Worm (Caenorhabditis elegans) whole organism, L4 larva: ENCODE data around the gene msp-76.

ENCODE experiments used
- F49E8.2 ChIP-seq: sonication (generic microtip); optimal IDR thresholded peaks from 2 replicates; lab custom pipeline; 2016; ENCODE audit warnings: missing compliant biosample characterization, mild to moderate bottlenecking, missing genetic modification characterization, borderline replicate concordance
- T26A8.4 ChIP-seq: fragments of 200-800 bp; sonication (Bioruptor generic); IDR thresholded peaks from 2 replicates; pipeline ENCODE4 v1.3.6; 2022; ENCODE audit warnings: missing genetic modification characterization, missing compliant biosample characterization
- Y105C5A.15 ChIP-seq: fragments of 200-800 bp; sonication (Bioruptor generic); IDR thresholded peaks from 2 replicates; pipeline ENCODE4 v1.3.6; 2022; ENCODE audit warnings: missing genetic modification characterization, missing compliant biosample characterization
- ZK337.2 ChIP-seq: fragments of 200-800 bp; sonication (Bioruptor generic); IDR thresholded peaks from 2 replicates; pipeline ENCODE4 v1.3.6; 2022; ENCODE audit warnings: missing genetic modification reagents, missing genetic modification characterization, missing compliant biosample characterization
- aha-1 ChIP-seq: fragments of 150-350 bp; peaks from one replicate; lab custom pipeline; 2014; ENCODE audit warnings: missing biosample characterization, missing genetic modification characterization
- ceh-82 ChIP-seq: sonication (generic microtip); optimal IDR thresholded peaks from 2 replicates; lab custom pipeline; 2017; ENCODE audit warnings: missing biosample characterization, missing genetic modification characterization
- cey-2 ChIP-seq: sonication (generic microtip); optimal IDR thresholded peaks from 3 replicates; lab custom pipeline; 2017; ENCODE audit warnings: missing genetic modification characterization, mild to moderate bottlenecking, missing compliant biosample characterization, antibody characterized with exemption, borderline replicate concordance; ENCODE audit not compliant: insufficient read depth
- daf-19 ChIP-seq: fragments of 200-800 bp; sonication (Bioruptor generic); conservative IDR thresholded peaks from 2 replicates; pipeline ENCODE4 v1.3.6; 2022; ENCODE audit warnings: missing genetic modification characterization, missing compliant biosample characterization
- dmd-6 ChIP-seq: fragments of 200-800 bp; sonication (Bioruptor generic); IDR thresholded peaks from 2 replicates; pipeline ENCODE4 v1.3.6; 2022; ENCODE audit warnings: missing genetic modification reagents, missing genetic modification characterization, missing compliant biosample characterization
- dmd-9 ChIP-seq: fragments of 200-800 bp; sonication (Bioruptor generic); IDR thresholded peaks from 2 replicates; pipeline ENCODE4 v1.3.6; 2022; ENCODE audit warnings: missing genetic modification reagents, missing genetic modification characterization, missing compliant biosample characterization
- dpl-1 ChIP-seq: fragments of 150-350 bp; optimal IDR thresholded peaks from 2 replicates; lab custom pipeline; 2014; ENCODE audit warnings: missing biosample characterization, missing genetic modification reagents, missing genetic modification characterization
- fkh-10 ChIP-seq: fragments of 150-350 bp; optimal IDR thresholded peaks from 2 replicates; lab custom pipeline; 2014; ENCODE audit warnings: missing biosample characterization, missing genetic modification reagents, missing genetic modification characterization
- fos-1 ChIP-seq: fragments of 150-350 bp; optimal IDR thresholded peaks from 2 replicates; lab custom pipeline; 2014; ENCODE audit warnings: missing biosample characterization, missing genetic modification characterization
- gei-8 ChIP-seq: fragments of 200-800 bp; sonication (Bioruptor generic); optimal IDR thresholded peaks from 2 replicates; lab custom pipeline; 2018; ENCODE audit warnings: mild to moderate bottlenecking, missing genetic modification characterization, missing compliant biosample characterization
- hlh-30 ChIP-seq: sonication (generic microtip); optimal IDR thresholded peaks from 2 replicates; lab custom pipeline; 2017; ENCODE audit warnings: antibody characterized with exemption, mild to moderate bottlenecking, missing genetic modification characterization, missing compliant biosample characterization; ENCODE audit not compliant: insufficient read depth
- hmg-1.1 ChIP-seq: fragments of 200-800 bp; sonication (Bioruptor generic); IDR thresholded peaks from 2 replicates; pipeline ENCODE4 v1.3.6; 2022; ENCODE audit warnings: missing genetic modification reagents, missing genetic modification characterization, missing compliant biosample characterization
- lin-29 ChIP-seq: fragments of 200-800 bp; sonication (Bioruptor generic); IDR thresholded peaks from 2 replicates; pipeline ENCODE4 v1.3.6; 2022; ENCODE audit warnings: missing genetic modification reagents, missing genetic modification characterization, missing compliant biosample characterization
- lin-38 ChIP-seq: fragments of 200-800 bp; sonication (Bioruptor generic); IDR thresholded peaks from 2 replicates; pipeline ENCODE4 v1.3.6; 2022; ENCODE audit warnings: missing genetic modification reagents, missing genetic modification characterization, missing compliant biosample characterization
- lsy-2 ChIP-seq, 2 experiments: fragments of 150-350 bp in 1 of 2; sonication (generic microtip) in 1 of 2; optimal IDR thresholded peaks; 2 replicates each; lab custom pipeline; 2014 to 2017; ENCODE audit warnings: missing biosample characterization in 2 of 2, missing genetic modification characterization in 2 of 2
- madf-5 ChIP-seq, 2 experiments: fragments of 200-800 bp; sonication (Bioruptor generic); IDR thresholded peaks; 2 replicates each; pipeline ENCODE4 v1.3.6; 2022; ENCODE audit warnings: missing compliant biosample characterization in 2 of 2, missing genetic modification characterization in 2 of 2
- madf-9 ChIP-seq: fragments of 200-800 bp; sonication (Bioruptor generic); conservative IDR thresholded peaks from 2 replicates; pipeline ENCODE4 v1.3.6; 2022; ENCODE audit warnings: missing genetic modification reagents, missing genetic modification characterization, missing compliant biosample characterization
- mdt-29 ChIP-seq: fragments of 200-800 bp; sonication (Bioruptor generic); IDR thresholded peaks from 2 replicates; pipeline ENCODE4 v1.3.6; 2022; ENCODE audit warnings: missing genetic modification reagents, missing genetic modification characterization, missing compliant biosample characterization
- mxl-2 ChIP-seq: fragments of 200-800 bp; sonication (Bioruptor generic); conservative IDR thresholded peaks from 2 replicates; pipeline ENCODE4 v1.3.6; 2022; ENCODE audit warnings: missing genetic modification reagents, missing genetic modification characterization, missing compliant biosample characterization
- mxl-3 ChIP-seq: fragments of 200-800 bp; sonication (Bioruptor generic); optimal IDR thresholded peaks from 2 replicates; lab custom pipeline; 2018; ENCODE audit warnings: mild to moderate bottlenecking, missing genetic modification characterization, missing compliant biosample characterization
- nhr-10 ChIP-seq: fragments of 150-350 bp; optimal IDR thresholded peaks from 2 replicates; lab custom pipeline; 2014; ENCODE audit warnings: missing biosample characterization, missing genetic modification characterization
- nhr-102 ChIP-seq: sonication (generic microtip); optimal IDR thresholded peaks from 2 replicates; lab custom pipeline; 2016; ENCODE audit warnings: mild to moderate bottlenecking, missing genetic modification characterization, moderate library complexity, missing compliant biosample characterization
- nhr-28 ChIP-seq: fragments of 150-350 bp; optimal IDR thresholded peaks from 2 replicates; lab custom pipeline; 2014; ENCODE audit warnings: missing biosample characterization, missing genetic modification characterization
- saeg-2 ChIP-seq: fragments of 200-800 bp; sonication (Bioruptor generic); IDR thresholded peaks from 2 replicates; pipeline ENCODE4 v1.3.6; 2022; ENCODE audit warnings: missing genetic modification reagents, missing genetic modification characterization, missing compliant biosample characterization
- unc-130 ChIP-seq: sonication (generic microtip); optimal IDR thresholded peaks from 2 replicates; lab custom pipeline; 2016; ENCODE audit warnings: missing genetic modification reagents, missing genetic modification characterization, missing compliant biosample characterization
- unc-62 ChIP-seq, 3 experiments: fragments of 150-350 bp in 1 of 3; sonication (generic microtip); optimal IDR thresholded peaks in 2 of 3; peaks in 1 of 3; 1 replicate in 1 of 3; 2 replicates in 2 of 3; lab custom pipeline; 2014 to 2017; ENCODE audit warnings: missing biosample characterization in 3 of 3, missing genetic modification characterization in 3 of 3, missing genetic modification reagents in 3 of 3, missing genotype in 1 of 3
- zag-1 ChIP-seq: fragments of 150-350 bp; optimal IDR thresholded peaks from 2 replicates; lab custom pipeline; 2014; ENCODE audit warnings: missing biosample characterization, missing genetic modification characterization
- zip-2 ChIP-seq: fragments of 150-350 bp; optimal IDR thresholded peaks from 2 replicates; lab custom pipeline; 2014; ENCODE audit warnings: missing biosample characterization, missing genetic modification characterization
- ztf-11 ChIP-seq: fragments of 150-350 bp; optimal IDR thresholded peaks from 2 replicates; lab custom pipeline; 2014; ENCODE audit warnings: missing biosample characterization, missing genetic modification characterization

The msp-76 gene

DNA sequence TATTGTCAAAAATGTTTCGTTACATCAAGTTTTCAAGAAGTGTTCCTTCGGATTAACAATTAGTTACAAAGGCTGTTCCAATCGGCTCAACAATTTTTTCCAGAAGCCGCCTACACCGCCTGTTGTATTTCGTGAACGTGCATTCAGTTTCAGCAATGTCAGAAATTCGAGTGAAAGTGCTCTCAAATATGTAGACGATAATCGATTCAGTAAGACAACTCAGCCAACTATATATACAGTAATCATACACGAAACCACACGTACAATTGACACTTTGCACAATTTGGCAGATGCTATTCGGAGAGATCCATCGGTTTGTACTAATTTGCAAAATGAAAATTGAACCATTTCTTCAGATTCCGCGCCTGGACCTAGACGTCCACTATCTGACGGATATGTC lies 7.7 kb downstream of the msp-76 start:
- no peak for TF ChIP-seq nhr-10 (tag; lab: Kevin White, UChicago)
- no peak for TF ChIP-seq fkh-10 (GFP tag; lab: Kevin White, UChicago)
- TF ChIP-seq dpl-1 (GFP tag; lab: Kevin White, UChicago), result no peak
- no peak for TF ChIP-seq mxl-3
- TF ChIP-seq aha-1 (tag; lab: Kevin White, UChicago), result peak; percentile 1
- peak in 1 of 2 experiments; percentile 99 for TF ChIP-seq unc-62 (GFP tag; optimal IDR thresholded peaks at IDR 0.05 in 1 of 2; lab: Kevin White, UChicago)
- no peak for TF ChIP-seq unc-62 (tag; optimal IDR thresholded peaks at IDR 0.05; lab: Kevin White, UChicago)
- TF ChIP-seq lin-29 (GFP tag; lab: Robert Waterston, UW), result no peak

DNA sequence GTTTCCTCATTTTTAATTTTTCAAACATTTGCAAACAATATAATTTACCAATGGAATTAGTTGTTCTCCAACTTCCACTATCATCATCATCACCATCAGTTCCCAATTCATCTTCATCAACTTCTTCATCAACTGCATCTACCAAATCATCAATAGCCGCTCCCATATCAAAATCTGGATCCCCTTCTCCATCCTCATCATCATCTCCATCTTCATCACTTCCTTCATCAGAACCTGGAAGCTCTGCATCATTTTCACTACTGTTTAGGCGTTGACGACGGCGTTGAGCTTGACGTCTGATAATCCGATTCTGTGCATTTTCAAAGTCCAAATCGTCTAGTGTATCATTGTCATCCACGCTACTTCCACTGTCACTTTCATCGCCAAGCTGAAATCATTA lies 9.1 kb downstream of the msp-76 start:
- no peak for TF ChIP-seq madf-5 (GFP tag; IDR thresholded peaks at IDR 0.05; lab: Robert Waterston, UW)
- TF ChIP-seq madf-9 (GFP tag; lab: Robert Waterston, UW), result no peak
- no peak for TF ChIP-seq gei-8 (GFP tag; lab: Kevin White, UChicago)
- TF ChIP-seq unc-62 (GFP tag; optimal IDR thresholded peaks at IDR 0.05 in 1 of 2; lab: Kevin White, UChicago), result peak in 1 of 2 experiments; percentile 91
- TF ChIP-seq unc-62 (tag; optimal IDR thresholded peaks at IDR 0.05; lab: Kevin White, UChicago), result no peak
- no peak for TF ChIP-seq Y105C5A.15 (GFP tag; lab: Robert Waterston, UW)
- TF ChIP-seq nhr-102 (tag; lab: Kevin White, UChicago), result no peak
- TF ChIP-seq dmd-9, result no peak
- TF ChIP-seq fos-1 (tag; lab: Kevin White, UChicago), result no peak

DNA sequence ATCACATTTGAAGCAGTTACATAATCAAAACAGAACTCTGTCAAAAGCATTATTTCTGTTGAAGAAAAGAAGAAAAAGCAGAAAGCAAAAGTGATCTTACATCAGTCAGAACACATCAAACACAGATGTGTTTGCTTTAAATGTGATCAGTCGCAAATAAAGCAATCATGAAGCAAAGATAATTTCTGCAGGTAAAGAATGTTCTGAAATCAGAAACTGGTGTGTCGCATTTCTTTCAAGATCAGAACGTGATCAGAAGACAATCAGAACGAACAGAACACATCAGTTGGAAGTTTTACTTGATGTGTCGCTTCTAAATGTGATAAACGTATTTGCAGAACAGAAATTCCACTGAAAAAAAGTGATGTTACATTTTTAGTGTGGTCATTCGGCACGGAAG lies 10.2 kb downstream of the msp-76 start:
- TF ChIP-seq nhr-28, result peak; percentile 28
- TF ChIP-seq mxl-2 (GFP tag; lab: Robert Waterston, UW), result no peak
- TF ChIP-seq dmd-6 (GFP tag; lab: Robert Waterston, UW), result peak; percentile 73
- TF ChIP-seq, all 104 proteins: peak for 2

DNA sequence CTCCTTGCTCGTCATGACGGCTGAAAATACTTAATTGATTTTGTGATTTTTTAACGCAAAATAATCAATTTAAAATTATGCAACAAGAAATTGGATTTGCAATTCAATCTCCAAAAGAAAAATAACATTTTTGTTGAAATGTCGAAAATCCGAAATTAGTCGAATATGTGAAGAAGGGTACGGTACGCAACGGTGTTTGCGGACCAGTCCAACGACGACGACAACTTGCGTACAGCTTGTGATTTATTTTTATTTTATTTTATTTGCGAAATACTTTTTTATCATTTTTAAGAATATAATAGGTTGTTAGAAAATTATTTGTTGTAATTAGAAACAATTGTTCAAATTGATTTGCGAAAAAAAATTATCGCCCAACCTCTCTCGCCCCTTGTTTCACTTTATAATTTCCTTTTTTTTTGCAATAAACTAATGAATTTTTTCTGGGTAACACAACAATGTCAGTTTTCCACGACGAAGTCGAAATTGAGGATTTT lies 17.9 kb downstream of the msp-76 start, which contains the start of the genes dcaf-1 and dph-3:
TSS of gene dcaf-1 (minus strand) at position 20 of the 494 bp plus-strand sequence.
TSS of gene dph-3 (plus strand) at position 444 of the 494 bp plus-strand sequence.
- no peak for TF ChIP-seq unc-130
- no peak for TF ChIP-seq cey-2 (tag; lab: Kevin White, UChicago)
- TF ChIP-seq F49E8.2 (tag; lab: Kevin White, UChicago), result no peak
- TF ChIP-seq nhr-28, result peak; percentile 1
- peak; percentile 35 for TF ChIP-seq dpl-1 (GFP tag; lab: Kevin White, UChicago)
- peak; percentile 82 for TF ChIP-seq hlh-30 (tag; lab: Kevin White, UChicago)
- TF ChIP-seq lin-38, result peak; percentile 23; the same call in 1 of the 2 replicates
- no peak for TF ChIP-seq hmg-1.1
- TF ChIP-seq lsy-2 (tag; optimal IDR thresholded peaks at IDR 0.05; lab: Kevin White, UChicago), result peak; percentile 80 to 98
- TF ChIP-seq, all 104 proteins: peak for 5

DNA sequence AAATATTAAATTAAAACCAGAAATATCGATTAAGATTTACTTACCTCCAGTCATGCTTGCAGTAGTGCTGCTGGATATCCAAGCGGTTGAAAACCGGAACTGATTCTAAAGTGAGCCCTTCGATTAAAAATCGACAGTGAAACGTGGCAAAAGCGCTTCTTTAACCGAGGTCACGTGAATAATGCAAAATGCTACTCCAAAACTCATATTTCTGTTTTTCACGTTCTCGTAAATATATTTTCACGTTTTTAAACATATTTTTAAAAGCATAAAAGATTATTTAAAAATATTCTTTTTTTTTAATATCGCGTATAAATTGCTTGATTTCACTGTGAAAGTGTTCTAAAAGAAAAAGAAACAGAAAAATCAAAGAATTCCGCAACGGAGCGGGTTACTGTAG lies 20.4 kb downstream of the msp-76 start, which contains the start of gene ant-1.3:
TSS of gene ant-1.3 (minus strand) at position 101 of the 400 bp plus-strand sequence.
- TF ChIP-seq ZK337.2, result no peak
- TF ChIP-seq daf-19 (GFP tag; lab: Robert Waterston, UW), result no peak
- TF ChIP-seq ztf-11 (tag; lab: Kevin White, UChicago), result no peak
- TF ChIP-seq mdt-29 (GFP tag; lab: Robert Waterston, UW), result no peak
- no peak for TF ChIP-seq T26A8.4 (GFP tag; lab: Robert Waterston, UW)
- no peak for TF ChIP-seq zag-1 (tag; lab: Kevin White, UChicago)
- TF ChIP-seq zip-2 (tag; lab: Kevin White, UChicago), result no peak
- TF ChIP-seq ceh-82 (tag; lab: Kevin White, UChicago), result no peak
- no peak for TF ChIP-seq nhr-10 (tag; lab: Kevin White, UChicago)
- no peak for TF ChIP-seq saeg-2 (GFP tag; lab: Robert Waterston, UW)
